Fruit fly (Drosophila melanogaster): ENCODE results near the gene qtc.

Gene qtc

dm6 chr2L:5029049-5029808, 31.4 kb upstream of the qtc start, which contains the start of gene Col4a1:
TSS of gene Col4a1 (plus strand) at chr2L:5029609.
- TF ChIP-seq woc (GFP tag; optimal IDR thresholded peaks at IDR 0.05) (no peak), Rel (GFP tag; optimal IDR thresholded peaks at IDR 0.05) (no peak), Rel (tag; optimal IDR thresholded peaks at IDR 0.05) (peak; percentile 2)

dm6 chr2L:5029809-5030108, 30.9 kb upstream of the qtc start:
- TF ChIP-seq jim (GFP tag; optimal IDR thresholded peaks at IDR 0.05) (no peak), tai (GFP tag; optimal IDR thresholded peaks at IDR 0.05) (no peak), GATAd (GFP tag; optimal IDR thresholded peaks at IDR 0.05) (no peak), Sp1 (GFP tag; optimal IDR thresholded peaks at IDR 0.05) (no peak), rgr (GFP tag; optimal IDR thresholded peaks at IDR 0.05) (no peak), OdsH (GFP tag; optimal IDR thresholded peaks at IDR 0.05) (no peak), Dif (GFP tag; optimal IDR thresholded peaks at IDR 0.05; ENCODE audit: partially characterized antibody) (no peak), ey (GFP tag; optimal IDR thresholded peaks at IDR 0.05) (no peak), h (GFP tag; optimal IDR thresholded peaks at IDR 0.05) (no peak)

dm6 chr2L:5030535-5030934, 30.1 kb upstream of the qtc start:
- TF ChIP-seq ey (GFP tag; optimal IDR thresholded peaks at IDR 0.05) = no peak
- no peak for TF ChIP-seq sv (GFP tag; optimal IDR thresholded peaks at IDR 0.05)
- TF ChIP-seq Jra (GFP tag; optimal IDR thresholded peaks at IDR 0.05) = no peak
- no peak for TF ChIP-seq sage (GFP tag; optimal IDR thresholded peaks at IDR 0.05)
- TF ChIP-seq rgr (GFP tag; optimal IDR thresholded peaks at IDR 0.05) = no peak
- no peak for TF ChIP-seq N (GFP tag; optimal IDR thresholded peaks at IDR 0.05)
- TF ChIP-seq dsf (GFP tag; optimal IDR thresholded peaks at IDR 0.05; ENCODE audit: borderline replicate concordance) = no peak
- TF ChIP-seq fru (GFP tag; optimal IDR thresholded peaks at IDR 0.05) = no peak
- no peak for TF ChIP-seq h (GFP tag; optimal IDR thresholded peaks at IDR 0.05)
- TF ChIP-seq psq (GFP tag; optimal IDR thresholded peaks at IDR 0.05) = no peak
- no peak for TF ChIP-seq br (GFP tag; optimal IDR thresholded peaks at IDR 0.05)
- no peak for TF ChIP-seq Dfd (GFP tag; optimal IDR thresholded peaks at IDR 0.05)
- TF ChIP-seq CrebA (GFP tag; optimal IDR thresholded peaks at IDR 0.05; ENCODE audit: borderline replicate concordance) = no peak
- no peak for TF ChIP-seq woc (GFP tag; optimal IDR thresholded peaks at IDR 0.05)
- TF ChIP-seq HLH106 (tag; optimal IDR thresholded peaks at IDR 0.05) = no peak
- no peak for TF ChIP-seq Myc (optimal IDR thresholded peaks at IDR 0.05)
- no peak for TF ChIP-seq Hr78 (GFP tag; optimal IDR thresholded peaks at IDR 0.05)
- no peak for TF ChIP-seq foxo (GFP tag; optimal IDR thresholded peaks at IDR 0.05)

dm6 chr2L:5031399-5031798, 29.2 kb upstream of the qtc start:
- no peak for TF ChIP-seq Hr83 (GFP tag; optimal IDR thresholded peaks at IDR 0.05; ENCODE audit: poor library complexity, severe bottlenecking)

- TF ChIP-seq lola (GFP tag; optimal IDR thresholded peaks at IDR 0.05) (no peak), Abd-B (GFP tag; optimal IDR thresholded peaks at IDR 0.05) (no peak), Mio (GFP tag; optimal IDR thresholded peaks at IDR 0.05) (no peak), pan (optimal IDR thresholded peaks at IDR 0.05) (no peak), h (GFP tag; optimal IDR thresholded peaks at IDR 0.05) (no peak), br (GFP tag; optimal IDR thresholded peaks at IDR 0.05) (no peak), sv (GFP tag; optimal IDR thresholded peaks at IDR 0.05) (no peak), Dfd (GFP tag; optimal IDR thresholded peaks at IDR 0.05) (peak; percentile 96), GATAd (GFP tag; optimal IDR thresholded peaks at IDR 0.05) (no peak)
Measured at dm6 chr2L:5031886-5032285, 28.7 kb upstream of the qtc start.

- TF ChIP-seq Jra (GFP tag; optimal IDR thresholded peaks at IDR 0.05) (no peak), rgr (GFP tag; optimal IDR thresholded peaks at IDR 0.05) (no peak), HLH106 (tag; optimal IDR thresholded peaks at IDR 0.05) (no peak), dl (GFP tag; optimal IDR thresholded peaks at IDR 0.05; ENCODE audit: insufficient read depth in 1 of 2, partially characterized antibody in 2 of 2) (no peak), lola (GFP tag; optimal IDR thresholded peaks at IDR 0.05) (no peak), tai (GFP tag; optimal IDR thresholded peaks at IDR 0.05) (no peak), h (GFP tag; optimal IDR thresholded peaks at IDR 0.05) (no peak), Dfd (GFP tag; optimal IDR thresholded peaks at IDR 0.05) (no peak), foxo (GFP tag; optimal IDR thresholded peaks at IDR 0.05) (no peak), brk (GFP tag; optimal IDR thresholded peaks at IDR 0.05) (no peak), woc (GFP tag; optimal IDR thresholded peaks at IDR 0.05) (no peak), pan (optimal IDR thresholded peaks at IDR 0.05) (no peak), Rel (GFP tag; optimal IDR thresholded peaks at IDR 0.05) (no peak), Rel (tag; optimal IDR thresholded peaks at IDR 0.05) (no peak), Hr78 (GFP tag; optimal IDR thresholded peaks at IDR 0.05) (no peak), fru (GFP tag; optimal IDR thresholded peaks at IDR 0.05) (no peak)
Measured at dm6 chr2L:5036120-5036519, 24.5 kb upstream of the qtc start.

Measured in whole organism, wandering third instar larva.